Worm (Caenorhabditis elegans) whole organism, L4 larva: ENCODE measurements around the gene col-76.

ENCODE experiments used
- ama-1 ChIP-seq: fragments of 150-350 bp; optimal IDR thresholded peaks from 2 replicates; lab custom pipeline; 2014; ENCODE audit warnings: inconsistent platforms, mixed read lengths
- zfp-3 ChIP-seq: fragments of 200-800 bp; sonication (Bioruptor generic); conservative IDR thresholded peaks from 2 replicates; pipeline ENCODE4 v1.3.6; 2022; ENCODE audit warnings: missing genetic modification reagents, missing genetic modification characterization, missing compliant biosample characterization

DNA sequence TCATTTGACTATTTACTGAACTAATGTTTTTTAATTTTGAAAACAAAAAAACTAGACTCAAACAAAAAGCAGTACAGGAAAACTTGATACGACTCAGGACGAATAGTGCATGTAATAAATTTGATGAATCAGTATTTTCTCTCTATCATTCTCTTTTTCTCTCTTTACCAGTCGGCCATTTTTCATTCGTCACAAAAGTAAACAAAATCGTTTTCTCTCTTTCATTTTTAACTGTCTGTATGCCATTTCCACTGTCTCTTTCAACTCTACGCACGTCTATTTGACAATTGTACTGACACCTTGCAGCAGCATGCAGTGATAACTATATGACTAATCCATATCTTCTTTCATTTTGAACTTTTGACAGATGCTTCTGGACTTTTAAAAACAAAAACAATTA lies 44.6 kb downstream of the col-76 start, which contains the start of the genes F35C11.2 and F35C11.4:
- TF ChIP-seq zfp-3 (GFP tag; lab: Robert Waterston, UW) (no peak), ama-1 (lab: Kevin White, UChicago) (no peak)
